Worm (Caenorhabditis elegans) whole organism, L3 larva: ENCODE data around the gene C13G5.2.

ENCODE experiments used
- R02D3.7 ChIP-seq: fragments of 150-350 bp; optimal IDR thresholded peaks from 2 replicates; lab custom pipeline; 2014; ENCODE audit warnings: missing biosample characterization, missing genetic modification characterization
- ZK546.5 ChIP-seq: sonication (generic microtip); optimal IDR thresholded peaks from 2 replicates; lab custom pipeline; 2017; ENCODE audit warnings: missing biosample characterization, missing genetic modification characterization
- aly-2 ChIP-seq: fragments of 150-350 bp; optimal IDR thresholded peaks from 2 replicates; lab custom pipeline; 2014; ENCODE audit warnings: missing biosample characterization, missing genetic modification characterization
- ceh-82 ChIP-seq: fragments of 150-350 bp; optimal IDR thresholded peaks from 2 replicates; lab custom pipeline; 2014; ENCODE audit warnings: missing biosample characterization, missing genetic modification characterization
- daf-12 ChIP-seq: fragments of 150-350 bp; optimal IDR thresholded peaks from 2 replicates; lab custom pipeline; 2014; ENCODE audit warnings: missing biosample characterization, missing genetic modification reagents, missing genetic modification characterization
- egl-27 ChIP-seq: sonication (generic microtip); optimal IDR thresholded peaks from 4 replicates; lab custom pipeline; 2017; ENCODE audit warnings: missing biosample characterization, missing genetic modification reagents, missing genetic modification characterization
- egl-5 ChIP-seq: fragments of 150-350 bp; optimal IDR thresholded peaks from 2 replicates; lab custom pipeline; 2017; ENCODE audit warnings: missing biosample characterization, missing genetic modification reagents, missing genetic modification characterization, inconsistent platforms
- elt-1 ChIP-seq: fragments of 150-350 bp; optimal IDR thresholded peaks from 2 replicates; lab custom pipeline; 2014; ENCODE audit warnings: missing biosample characterization, missing genetic modification characterization
- elt-3 ChIP-seq, 3 experiments: fragments of 150-350 bp in 1 of 3; sonication (generic microtip) in 2 of 3; optimal IDR thresholded peaks; 2 replicates in 2 of 3; 4 replicates in 1 of 3; lab custom pipeline; 2014 to 2017; ENCODE audit warnings: missing biosample characterization in 3 of 3, missing genetic modification characterization in 3 of 3
- eor-1 ChIP-seq, 2 experiments: fragments of 150-350 bp; optimal IDR thresholded peaks; 2 replicates each; lab custom pipeline; 2014 to 2018; ENCODE audit warnings: missing biosample characterization in 2 of 2, missing genetic modification characterization in 2 of 2
- fkh-10 ChIP-seq: sonication (generic microtip); optimal IDR thresholded peaks from 2 replicates; lab custom pipeline; 2017; ENCODE audit warnings: missing biosample characterization, missing genetic modification reagents, missing genetic modification characterization
- fkh-2 ChIP-seq: fragments of 150-350 bp; optimal IDR thresholded peaks from 2 replicates; lab custom pipeline; 2014; ENCODE audit warnings: missing biosample characterization, missing genetic modification reagents, missing genetic modification characterization
- fos-1 ChIP-seq: fragments of 150-350 bp; optimal IDR thresholded peaks from 2 replicates; lab custom pipeline; 2014; ENCODE audit warnings: missing biosample characterization, missing genetic modification characterization
- hmg-11 ChIP-seq: sonication (generic microtip); optimal IDR thresholded peaks from 2 replicates; lab custom pipeline; 2016; ENCODE audit warnings: missing genetic modification characterization, missing compliant biosample characterization
- jun-1 ChIP-seq: fragments of 150-350 bp; optimal IDR thresholded peaks from 2 replicates; lab custom pipeline; 2014; ENCODE audit warnings: missing biosample characterization, missing genetic modification reagents, missing genetic modification characterization
- lin-15B ChIP-seq: fragments of 150-350 bp; optimal IDR thresholded peaks from 2 replicates; lab custom pipeline; 2014; ENCODE audit warnings: missing biosample characterization, missing genetic modification characterization
- lin-39 ChIP-seq: fragments of 150-350 bp; optimal IDR thresholded peaks from 2 replicates; lab custom pipeline; 2018; ENCODE audit warnings: missing biosample characterization, missing genetic modification reagents, missing genetic modification characterization
- mdl-1 ChIP-seq: fragments of 150-350 bp; optimal IDR thresholded peaks from 2 replicates; lab custom pipeline; 2014; ENCODE audit warnings: missing biosample characterization, missing genetic modification characterization
- mml-1 ChIP-seq: fragments of 150-350 bp; sonication (generic microtip); optimal IDR thresholded peaks from 3 replicates; lab custom pipeline; 2014; ENCODE audit warnings: missing biosample characterization, missing genetic modification characterization
- nfya-1 ChIP-seq: sonication (generic microtip); optimal IDR thresholded peaks from 2 replicates; lab custom pipeline; 2017; ENCODE audit warnings: missing genetic modification characterization, mild to moderate bottlenecking, missing compliant biosample characterization, antibody characterized with exemption, moderate library complexity; ENCODE audit not compliant: insufficient read depth
- nhr-11 ChIP-seq: fragments of 150-350 bp; optimal IDR thresholded peaks from 2 replicates; lab custom pipeline; 2014; ENCODE audit warnings: missing biosample characterization, missing genetic modification characterization
- nhr-12 ChIP-seq: fragments of 150-350 bp; optimal IDR thresholded peaks from 2 replicates; lab custom pipeline; 2014; ENCODE audit warnings: missing biosample characterization, missing genetic modification characterization
- nhr-23 ChIP-seq: fragments of 150-350 bp; optimal IDR thresholded peaks from 2 replicates; lab custom pipeline; 2014; ENCODE audit warnings: missing biosample characterization, missing genetic modification reagents, missing genetic modification characterization
- nhr-25 ChIP-seq: sonication (generic microtip); optimal IDR thresholded peaks from 2 replicates; lab custom pipeline; 2017; ENCODE audit warnings: missing biosample characterization, missing genetic modification characterization
- nhr-67 ChIP-seq: fragments of 150-350 bp; optimal IDR thresholded peaks from 2 replicates; lab custom pipeline; 2014; ENCODE audit warnings: missing biosample characterization, missing genetic modification characterization
- nhr-77 ChIP-seq: fragments of 150-350 bp; optimal IDR thresholded peaks from 2 replicates; lab custom pipeline; 2014; ENCODE audit warnings: missing biosample characterization, missing genetic modification characterization
- pha-4 ChIP-seq: fragments of 150-350 bp; optimal IDR thresholded peaks from 2 replicates; lab custom pipeline; 2014; ENCODE audit warnings: missing biosample characterization, missing genetic modification reagents, missing genetic modification characterization
- pqm-1 ChIP-seq: fragments of 150-350 bp; optimal IDR thresholded peaks from 2 replicates; lab custom pipeline; 2017; ENCODE audit warnings: missing biosample characterization, missing genetic modification characterization, inconsistent platforms
- snpc-4 ChIP-seq: fragments of 150-350 bp; optimal IDR thresholded peaks from 2 replicates; lab custom pipeline; 2014; ENCODE audit warnings: missing biosample characterization, missing genetic modification characterization
- unc-39 ChIP-seq: sonication (generic microtip); optimal IDR thresholded peaks from 4 replicates; lab custom pipeline; 2017; ENCODE audit warnings: missing biosample characterization, missing genetic modification characterization
- unc-62 ChIP-seq: fragments of 150-350 bp; sonication (generic microtip); optimal IDR thresholded peaks from 4 replicates; lab custom pipeline; 2014; ENCODE audit warnings: missing biosample characterization, missing genetic modification reagents, missing genetic modification characterization
- ztf-11 ChIP-seq: fragments of 150-350 bp; optimal IDR thresholded peaks from 2 replicates; lab custom pipeline; 2014; ENCODE audit warnings: missing biosample characterization, missing genetic modification characterization
- ztf-4 ChIP-seq: fragments of 150-350 bp; optimal IDR thresholded peaks from 2 replicates; lab custom pipeline; 2014; ENCODE audit warnings: missing biosample characterization, missing genetic modification characterization

C13G5.2 gene

ce11 chrIII:8628405-8628982 lies 10.2 kb upstream of the C13G5.2 start, which contains the start of the genes polk-1 and gpr-1:
Gene polk-1 (minus strand): TSS chrIII:8628590.
Gene gpr-1 (plus strand): TSS chrIII:8628932.
- no peak for TF ChIP-seq unc-39 (tag; lab: Kevin White, UChicago)
- TF ChIP-seq nfya-1 (tag; lab: Kevin White, UChicago), result peak; percentile 36
- peak; percentile 57 for TF ChIP-seq lin-15B (tag; lab: Kevin White, UChicago)
- no peak for TF ChIP-seq egl-27 (tag; lab: Kevin White, UChicago)
- TF ChIP-seq pqm-1, result no peak
- TF ChIP-seq hmg-11 (tag; lab: Kevin White, UChicago), result no peak
- TF ChIP-seq pha-4, result no peak
- TF ChIP-seq aly-2 (tag; lab: Kevin White, UChicago), result no peak
- no peak for TF ChIP-seq nhr-23
- no peak for TF ChIP-seq daf-12 (tag; lab: Kevin White, UChicago)
- TF ChIP-seq elt-3 (tag; optimal IDR thresholded peaks at IDR 0.05; lab: Kevin White, UChicago), result no peak
- TF ChIP-seq lin-39 (tag; lab: Kevin White, UChicago), result peak; percentile 6

- TF ChIP-seq elt-1 (tag; lab: Kevin White, UChicago) (peak; percentile 16), nhr-25 (tag; lab: Kevin White, UChicago) (peak; percentile 57), ZK546.5 (no peak)
- TF ChIP-seq, all 47 proteins: peak for 2
Observed at ce11 chrIII:8625125-8625524, 6.9 kb upstream of the C13G5.2 start.

ce11 chrIII:8622435-8622834 lies 4.2 kb upstream of the C13G5.2 start, which contains the start of gene ceh-16:
Gene ceh-16 (plus strand): TSS chrIII:8622735.
- TF ChIP-seq ztf-11 (tag; lab: Kevin White, UChicago) (no peak), R02D3.7 (tag; lab: Kevin White, UChicago) (no peak), eor-1 (tag; optimal IDR thresholded peaks at IDR 0.05; lab: Kevin White, UChicago) (no peak)

ce11 chrIII:8621982-8622381 lies 3.7 kb upstream of the C13G5.2 start:
- TF ChIP-seq ztf-11 (tag; lab: Kevin White, UChicago) (no peak), eor-1 (tag; optimal IDR thresholded peaks at IDR 0.05; lab: Kevin White, UChicago) (no peak), R02D3.7 (tag; lab: Kevin White, UChicago) (no peak), fkh-2 (tag; lab: Kevin White, UChicago) (no peak), elt-1 (tag; lab: Kevin White, UChicago) (no peak), nhr-23 (no peak), snpc-4 (tag; lab: Kevin White, UChicago) (no peak), jun-1 (tag; lab: Kevin White, UChicago) (no peak), nhr-25 (tag; lab: Kevin White, UChicago) (no peak), mdl-1 (tag; lab: Kevin White, UChicago) (no peak), fos-1 (tag; lab: Kevin White, UChicago) (no peak), mml-1 (tag; lab: Kevin White, UChicago) (no peak)

- no peak for TF ChIP-seq egl-5 (tag; lab: Kevin White, UChicago)
- TF ChIP-seq unc-39 (tag; lab: Kevin White, UChicago), result no peak
- no peak for TF ChIP-seq nhr-12 (tag; lab: Kevin White, UChicago)
- peak; percentile 42 for TF ChIP-seq nhr-25 (tag; lab: Kevin White, UChicago)
- TF ChIP-seq nfya-1 (tag; lab: Kevin White, UChicago), result peak; percentile 87
- TF ChIP-seq fos-1 (tag; lab: Kevin White, UChicago), result no peak
- no peak for TF ChIP-seq fkh-10 (GFP tag; lab: Kevin White, UChicago)
- TF ChIP-seq elt-1 (tag; lab: Kevin White, UChicago), result peak; percentile 94
- peak; percentile 30 for TF ChIP-seq nhr-23
Observed at ce11 chrIII:8621002-8621401, 2.7 kb upstream of the C13G5.2 start.

- TF ChIP-seq nhr-25 (tag; lab: Kevin White, UChicago), result no peak
- no peak for TF ChIP-seq daf-12 (tag; lab: Kevin White, UChicago)
- no peak for TF ChIP-seq nhr-11
- TF ChIP-seq nhr-67, result no peak
- no peak for TF ChIP-seq ceh-82 (tag; lab: Kevin White, UChicago)
- TF ChIP-seq pqm-1, result no peak
- TF ChIP-seq ztf-4 (tag; lab: Kevin White, UChicago), result no peak
- no peak for TF ChIP-seq R02D3.7 (tag; lab: Kevin White, UChicago)
- TF ChIP-seq nhr-77 (tag; lab: Kevin White, UChicago), result no peak
- no peak for TF ChIP-seq unc-39 (tag; lab: Kevin White, UChicago)
- TF ChIP-seq unc-62 (GFP tag; lab: Kevin White, UChicago), result no peak
- no peak for TF ChIP-seq mdl-1 (tag; lab: Kevin White, UChicago)
- TF ChIP-seq aly-2 (tag; lab: Kevin White, UChicago), result no peak
- no peak for TF ChIP-seq fos-1 (tag; lab: Kevin White, UChicago)
- TF ChIP-seq, all 47 proteins: peak for 0
Observed at ce11 chrIII:8620259-8620658, 2.0 kb upstream of the C13G5.2 start.
